Worm (Caenorhabditis elegans) whole organism, early embryonic: ENCODE results near the gene T03F6.6.
"Not testable (repeated sequence)": the region's sequence is repeated elsewhere in the genome, so short reads cannot be mapped to it uniquely, and the experiment has no call there.

ENCODE experiments used
- B0310.2 ChIP-seq: sonication (generic microtip); optimal IDR thresholded peaks from 2 replicates; lab custom pipeline; 2016; ENCODE audit warnings: mild to moderate bottlenecking, missing genetic modification characterization, missing compliant biosample characterization
- F13C5.2 ChIP-seq: sonication (generic microtip); optimal IDR thresholded peaks from 2 replicates; lab custom pipeline; 2017; ENCODE audit warnings: mild to moderate bottlenecking, missing genetic modification characterization, inconsistent platforms, missing compliant biosample characterization
- aly-1 ChIP-seq: sonication (generic microtip); optimal IDR thresholded peaks from 2 replicates; lab custom pipeline; 2016; ENCODE audit warnings: missing genetic modification characterization, missing compliant biosample characterization
- ama-1 ChIP-seq: fragments of 150-350 bp; optimal IDR thresholded peaks from 2 replicates; lab custom pipeline; 2014
- ceh-13 ChIP-seq: fragments of 200-800 bp; sonication (Bioruptor generic); optimal IDR thresholded peaks from 2 replicates; lab custom pipeline; 2018; ENCODE audit warnings: mild to moderate bottlenecking, missing genetic modification characterization, missing compliant biosample characterization
- ceh-36 ChIP-seq: sonication (generic microtip); optimal IDR thresholded peaks from 2 replicates; lab custom pipeline; 2016; ENCODE audit warnings: missing genetic modification characterization, inconsistent platforms, missing compliant biosample characterization
- ets-7 ChIP-seq: sonication (generic microtip); optimal IDR thresholded peaks from 2 replicates; lab custom pipeline; 2016; ENCODE audit warnings: missing genotype, missing genetic modification characterization, missing compliant biosample characterization
- flt-1 ChIP-seq: fragments of 200-800 bp; sonication (Bioruptor generic); IDR thresholded peaks from 2 replicates; pipeline ENCODE4 v1.3.6; 2022; ENCODE audit warnings: missing genetic modification characterization, missing compliant biosample characterization
- hmbx-1 ChIP-seq: sonication (generic microtip); optimal IDR thresholded peaks from 2 replicates; lab custom pipeline; 2016; ENCODE audit warnings: mild to moderate bottlenecking, missing genetic modification characterization, missing compliant biosample characterization
- hmg-4 ChIP-seq: fragments of 200-800 bp; sonication (Bioruptor generic); optimal IDR thresholded peaks from 2 replicates; lab custom pipeline; 2018; ENCODE audit warnings: mild to moderate bottlenecking, missing genetic modification characterization, missing compliant biosample characterization
- hnd-1 ChIP-seq: sonication (generic microtip); optimal IDR thresholded peaks from 2 replicates; lab custom pipeline; 2016; ENCODE audit warnings: missing genetic modification characterization, missing compliant biosample characterization
- pes-1 ChIP-seq: fragments of 200-800 bp; sonication (Bioruptor generic); IDR thresholded peaks from 2 replicates; pipeline ENCODE4 v1.3.6; 2022; ENCODE audit warnings: missing genetic modification reagents, missing genetic modification characterization, missing compliant biosample characterization
- scrt-1 ChIP-seq: fragments of 200-800 bp; sonication (Bioruptor generic); IDR thresholded peaks from 2 replicates; pipeline ENCODE4 v1.3.6; 2022; ENCODE audit warnings: missing genetic modification characterization, missing compliant biosample characterization
- sea-1 ChIP-seq: fragments of 200-800 bp; sonication (Bioruptor generic); conservative IDR thresholded peaks from 2 replicates; pipeline ENCODE4 v1.3.6; 2022; ENCODE audit warnings: missing genetic modification characterization, missing compliant biosample characterization
- tbx-11 ChIP-seq: fragments of 200-800 bp; sonication (Bioruptor generic); IDR thresholded peaks from 2 replicates; pipeline ENCODE4 v1.3.6; 2022; ENCODE audit warnings: missing genetic modification characterization, missing compliant biosample characterization
- tbx-37 ChIP-seq: fragments of 200-800 bp; sonication (Bioruptor generic); conservative IDR thresholded peaks from 2 replicates; pipeline ENCODE4 v1.3.6; 2022; ENCODE audit warnings: missing genetic modification reagents, missing genetic modification characterization, missing compliant biosample characterization
- tra-4 ChIP-seq: sonication (generic microtip); optimal IDR thresholded peaks from 2 replicates; lab custom pipeline; 2017; ENCODE audit warnings: missing genetic modification characterization, missing compliant biosample characterization

The T03F6.6 gene

ce11 chrIII:13405504-13405903, 25.4 kb upstream of the T03F6.6 start, which contains the start of gene nas-1:
Gene nas-1 (plus strand): TSS chrIII:13405804.
- TF ChIP-seq tbx-37 (GFP tag; lab: Robert Waterston, UW), result no peak
- TF ChIP-seq F13C5.2 (tag; lab: Kevin White, UChicago), result no peak
- no peak for TF ChIP-seq sea-1
- TF ChIP-seq tbx-11 (GFP tag; lab: Robert Waterston, UW), result no peak
- no peak for TF ChIP-seq hmbx-1 (tag; lab: Kevin White, UChicago)
- TF ChIP-seq hmg-4 (GFP tag; lab: Kevin White, UChicago), result no peak
- TF ChIP-seq aly-1 (tag; lab: Kevin White, UChicago), result no peak
- no peak for TF ChIP-seq flt-1 (GFP tag; lab: Robert Waterston, UW)
- no peak for TF ChIP-seq ama-1
- no peak for TF ChIP-seq hnd-1 (tag; lab: Kevin White, UChicago)
- TF ChIP-seq scrt-1 (GFP tag; lab: Robert Waterston, UW), result no peak
- no peak for TF ChIP-seq pes-1
- no peak for TF ChIP-seq ceh-13 (GFP tag; lab: Kevin White, UChicago)
- TF ChIP-seq ceh-36, result no peak
- no peak for TF ChIP-seq tra-4 (tag; lab: Kevin White, UChicago)
- TF ChIP-seq B0310.2 (tag; lab: Kevin White, UChicago), result no peak
- no peak for TF ChIP-seq ets-7 (tag; lab: Kevin White, UChicago)

ce11 chrIII:13404418-13404817, 24.3 kb upstream of the T03F6.6 start, which contains the start of gene ttr-52:
Gene ttr-52 (plus strand): TSS chrIII:13404718.
- TF ChIP-seq flt-1 (GFP tag; lab: Robert Waterston, UW) (no peak), ceh-36 (no peak), hnd-1 (tag; lab: Kevin White, UChicago) (no peak), sea-1 (no peak), tbx-11 (GFP tag; lab: Robert Waterston, UW) (no peak), ceh-13 (GFP tag; lab: Kevin White, UChicago) (no peak), F13C5.2 (tag; lab: Kevin White, UChicago) (no peak), B0310.2 (tag; lab: Kevin White, UChicago) (no peak), scrt-1 (GFP tag; lab: Robert Waterston, UW) (no peak), tra-4 (tag; lab: Kevin White, UChicago) (no peak), tbx-37 (GFP tag; lab: Robert Waterston, UW) (no peak), aly-1 (tag; lab: Kevin White, UChicago) (no peak), ets-7 (tag; lab: Kevin White, UChicago) (no peak), hmg-4 (GFP tag; lab: Kevin White, UChicago) (no peak), pes-1 (no peak)

- TF ChIP-seq B0310.2 (tag; lab: Kevin White, UChicago), result no peak
- no peak for TF ChIP-seq tbx-37 (GFP tag; lab: Robert Waterston, UW)
- TF ChIP-seq aly-1 (tag; lab: Kevin White, UChicago), result no peak
- no peak for TF ChIP-seq flt-1 (GFP tag; lab: Robert Waterston, UW)
- TF ChIP-seq hnd-1 (tag; lab: Kevin White, UChicago), result no peak
- TF ChIP-seq ceh-13 (GFP tag; lab: Kevin White, UChicago), result no peak
- TF ChIP-seq hmg-4 (GFP tag; lab: Kevin White, UChicago), result no peak
- no peak for TF ChIP-seq ceh-36
- no peak for TF ChIP-seq ama-1
- no peak for TF ChIP-seq F13C5.2 (tag; lab: Kevin White, UChicago)
- no peak for TF ChIP-seq pes-1
Measured at ce11 chrIII:13402934-13403333, 22.8 kb upstream of the T03F6.6 start, which contains the start of gene mig-18. Gene mig-18 (plus strand): TSS chrIII:13403234.

- TF ChIP-seq ceh-13 (GFP tag; lab: Kevin White, UChicago); hnd-1 (tag; lab: Kevin White, UChicago); ets-7 (tag; lab: Kevin White, UChicago): not testable (repeated sequence)
Measured at ce11 chrIII:13401673-13402258, 21.7 kb upstream of the T03F6.6 start, which contains the start of the genes srlf-9 and srlf-10. Gene srlf-9 (minus strand): TSS chrIII:13401773. Gene srlf-10 (plus strand): TSS chrIII:13402208.

ce11 chrIII:13395262-13395661, 15.2 kb upstream of the T03F6.6 start, which contains the start of gene F11F1.1:
Gene F11F1.1 (plus strand): TSS chrIII:13395562.
- no peak for TF ChIP-seq ceh-36
- no peak for TF ChIP-seq tbx-37 (GFP tag; lab: Robert Waterston, UW)
- TF ChIP-seq hnd-1 (tag; lab: Kevin White, UChicago), result no peak
- no peak for TF ChIP-seq pes-1
- TF ChIP-seq B0310.2 (tag; lab: Kevin White, UChicago), result no peak
- TF ChIP-seq ceh-13 (GFP tag; lab: Kevin White, UChicago), result no peak
- TF ChIP-seq hmg-4 (GFP tag; lab: Kevin White, UChicago), result no peak
- no peak for TF ChIP-seq tbx-11 (GFP tag; lab: Robert Waterston, UW)
- TF ChIP-seq flt-1 (GFP tag; lab: Robert Waterston, UW), result no peak
- TF ChIP-seq ets-7 (tag; lab: Kevin White, UChicago), result no peak
- TF ChIP-seq F13C5.2 (tag; lab: Kevin White, UChicago), result no peak
- no peak for TF ChIP-seq tra-4 (tag; lab: Kevin White, UChicago)
- no peak for TF ChIP-seq aly-1 (tag; lab: Kevin White, UChicago)
- no peak for TF ChIP-seq ama-1
- TF ChIP-seq sea-1, result no peak
- no peak for TF ChIP-seq scrt-1 (GFP tag; lab: Robert Waterston, UW)
- no peak for TF ChIP-seq hmbx-1 (tag; lab: Kevin White, UChicago)

- no peak for TF ChIP-seq aly-1 (tag; lab: Kevin White, UChicago)
- TF ChIP-seq sea-1, result no peak
- TF ChIP-seq hmg-4 (GFP tag; lab: Kevin White, UChicago), result no peak
- no peak for TF ChIP-seq ceh-36
- TF ChIP-seq F13C5.2 (tag; lab: Kevin White, UChicago), result no peak
- TF ChIP-seq tbx-37 (GFP tag; lab: Robert Waterston, UW), result no peak
- no peak for TF ChIP-seq hmbx-1 (tag; lab: Kevin White, UChicago)
- no peak for TF ChIP-seq pes-1
- TF ChIP-seq ets-7 (tag; lab: Kevin White, UChicago), result no peak
- TF ChIP-seq tbx-11 (GFP tag; lab: Robert Waterston, UW), result no peak
- no peak for TF ChIP-seq hnd-1 (tag; lab: Kevin White, UChicago)
- no peak for TF ChIP-seq flt-1 (GFP tag; lab: Robert Waterston, UW)
- TF ChIP-seq tra-4 (tag; lab: Kevin White, UChicago), result no peak
- no peak for TF ChIP-seq ceh-13 (GFP tag; lab: Kevin White, UChicago)
- no peak for TF ChIP-seq ama-1
- no peak for TF ChIP-seq B0310.2 (tag; lab: Kevin White, UChicago)
- TF ChIP-seq scrt-1 (GFP tag; lab: Robert Waterston, UW), result no peak
Measured at ce11 chrIII:13393647-13394046, 13.6 kb upstream of the T03F6.6 start, which contains the start of gene qdpr-1. Gene qdpr-1 (plus strand): TSS chrIII:13393910.
